Worm (Caenorhabditis elegans): Measurements from ENCODE around the gene H42K12.3.

Gene H42K12.3

DNA sequence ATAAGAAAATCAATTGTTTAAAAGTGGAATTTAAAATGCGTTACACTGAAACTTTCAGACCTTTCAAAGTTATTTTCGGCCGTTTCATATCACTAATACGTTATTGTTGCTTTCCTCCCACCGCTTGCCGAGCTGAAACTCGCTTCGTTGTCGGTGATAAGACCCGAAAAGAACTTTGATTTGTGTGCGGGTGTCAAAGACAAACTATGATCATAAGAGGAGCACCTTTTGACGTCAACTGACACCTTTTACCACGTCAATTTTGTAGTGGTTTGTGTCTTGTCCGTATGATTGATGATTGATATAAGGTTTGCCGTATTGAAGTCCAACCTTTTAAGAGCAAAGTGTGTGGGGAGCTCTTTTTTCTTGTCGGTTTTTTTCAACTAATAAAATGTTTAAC is 25.8 kb downstream of the H42K12.3 start, which contains the start of gene ttr-37 (continued):
- TF ChIP-seq unc-62 (GFP tag; optimal IDR thresholded peaks at IDR 0.05 in 1 of 2) = no peak
- no peak for TF ChIP-seq unc-62 (tag; optimal IDR thresholded peaks at IDR 0.05)
- TF ChIP-seq mep-1 (tag; optimal IDR thresholded peaks at IDR 0.05) = peak; percentile 45
- TF ChIP-seq hlh-11 (tag; optimal IDR thresholded peaks at IDR 0.05) = peak; percentile 91
- no peak for TF ChIP-seq duxl-1 (tag; optimal IDR thresholded peaks at IDR 0.05; ENCODE audit: poor library complexity)
- peak; percentile 65 for TF ChIP-seq nhr-102 (tag; optimal IDR thresholded peaks at IDR 0.05)
- TF ChIP-seq lin-1 (GFP tag; IDR thresholded peaks at IDR 0.05) = no peak; the same call in 1 of the 2 replicates
- no peak for TF ChIP-seq zag-1 (tag; optimal IDR thresholded peaks at IDR 0.05)
- no peak for TF ChIP-seq D1046.2 (GFP tag; IDR thresholded peaks at IDR 0.05)
- peak; percentile 44; the same call in 1 of the 2 replicates for TF ChIP-seq saeg-2 (GFP tag; IDR thresholded peaks at IDR 0.05)
- no peak for TF ChIP-seq zip-11 (GFP tag; IDR thresholded peaks at IDR 0.05)
- TF ChIP-seq nhr-28 (tag; optimal IDR thresholded peaks at IDR 0.05) = peak; percentile 98
- peak; percentile 49 for TF ChIP-seq nhr-10 (tag; optimal IDR thresholded peaks at IDR 0.05)
- no peak for TF ChIP-seq F26F4.8 (GFP tag; conservative IDR thresholded peaks at IDR 0.05)
- no peak for TF ChIP-seq daf-8 (GFP tag; IDR thresholded peaks at IDR 0.05)
- TF ChIP-seq unc-39 (tag; optimal IDR thresholded peaks at IDR 0.05) = no peak
- no peak for TF ChIP-seq daf-16 (GFP tag; optimal IDR thresholded peaks at IDR 0.05)
- peak; percentile 93 for TF ChIP-seq daf-16 (tag; optimal IDR thresholded peaks at IDR 0.05)
- no peak for TF ChIP-seq ctbp-1 (GFP tag; IDR thresholded peaks at IDR 0.05)
- TF ChIP-seq fkh-10 (GFP tag; optimal IDR thresholded peaks at IDR 0.05) = no peak
- no peak for TF ChIP-seq lir-3 (tag; optimal IDR thresholded peaks at IDR 0.05)
- TF ChIP-seq lin-39 (tag; optimal IDR thresholded peaks at IDR 0.05) = no peak
- TF ChIP-seq nhr-77 (tag; optimal IDR thresholded peaks at IDR 0.05) = peak; percentile 82
- TF ChIP-seq ztf-11 (tag; optimal IDR thresholded peaks at IDR 0.05) = no peak
- no peak for TF ChIP-seq egl-27 (tag; optimal IDR thresholded peaks at IDR 0.05)
- TF ChIP-seq ceh-20 (GFP tag; IDR thresholded peaks at IDR 0.05) = peak; percentile 80
- no peak for TF ChIP-seq F44E2.7 (GFP tag; IDR thresholded peaks at IDR 0.05)
- TF ChIP-seq madf-9 (GFP tag; conservative IDR thresholded peaks at IDR 0.05) = no peak
- no peak for TF ChIP-seq sdz-12 (GFP tag; optimal IDR thresholded peaks at IDR 0.05)

DNA sequence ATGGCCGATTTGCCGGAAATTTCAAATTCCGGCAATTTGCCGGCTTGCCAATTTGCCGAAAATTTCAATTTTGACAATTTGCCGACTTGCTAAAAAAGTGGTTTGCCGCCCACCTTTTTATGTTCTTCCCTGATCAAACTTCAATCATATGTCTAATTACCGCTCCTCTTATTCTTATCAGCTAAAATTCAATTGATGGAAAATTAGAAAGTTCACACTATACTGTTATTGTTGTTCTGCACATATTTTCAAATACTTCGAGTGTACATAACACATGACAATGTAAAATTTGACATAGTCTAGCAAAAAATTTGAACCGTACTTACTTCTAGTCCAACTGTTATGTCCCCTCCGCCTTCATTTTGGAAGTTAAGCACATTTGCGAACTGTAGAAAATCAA is 26.6 kb downstream of the H42K12.3 start:
- TF ChIP-seq nhr-10 (tag; optimal IDR thresholded peaks at IDR 0.05) = no peak
- no peak for TF ChIP-seq daf-16 (GFP tag; optimal IDR thresholded peaks at IDR 0.05)
- peak; percentile 79 for TF ChIP-seq daf-16 (tag; optimal IDR thresholded peaks at IDR 0.05)
- TF ChIP-seq madf-9 (GFP tag; conservative IDR thresholded peaks at IDR 0.05) = no peak
- peak; percentile 0 for TF ChIP-seq pqm-1 (tag; optimal IDR thresholded peaks at IDR 0.05)
- TF ChIP-seq aha-1 (tag) = peak; percentile 15
- peak; percentile 71 for TF ChIP-seq nhr-28 (tag; optimal IDR thresholded peaks at IDR 0.05)
- peak; percentile 20 for TF ChIP-seq nhr-77 (tag; optimal IDR thresholded peaks at IDR 0.05)
- no peak for TF ChIP-seq vab-7 (GFP tag; IDR thresholded peaks at IDR 0.05)
- peak; percentile 60 for TF ChIP-seq dve-1 (tag; optimal IDR thresholded peaks at IDR 0.05; ENCODE audit: insufficient read depth)
- TF ChIP-seq hif-1 (tag; optimal IDR thresholded peaks at IDR 0.05) = peak in 1 of 2 experiments; percentile 91
- peak; percentile 42 for TF ChIP-seq hlh-11 (tag; optimal IDR thresholded peaks at IDR 0.05)
- TF ChIP-seq dmd-6 (GFP tag; IDR thresholded peaks at IDR 0.05) = peak; percentile 56
- TF ChIP-seq lin-1 (GFP tag; IDR thresholded peaks at IDR 0.05) = 0 out of 2 replicates have a peak, but pooled peaks have one; percentile 20
- peak; percentile 47 for TF ChIP-seq hlh-30 (tag; optimal IDR thresholded peaks at IDR 0.05; ENCODE audit: insufficient read depth)

DNA sequence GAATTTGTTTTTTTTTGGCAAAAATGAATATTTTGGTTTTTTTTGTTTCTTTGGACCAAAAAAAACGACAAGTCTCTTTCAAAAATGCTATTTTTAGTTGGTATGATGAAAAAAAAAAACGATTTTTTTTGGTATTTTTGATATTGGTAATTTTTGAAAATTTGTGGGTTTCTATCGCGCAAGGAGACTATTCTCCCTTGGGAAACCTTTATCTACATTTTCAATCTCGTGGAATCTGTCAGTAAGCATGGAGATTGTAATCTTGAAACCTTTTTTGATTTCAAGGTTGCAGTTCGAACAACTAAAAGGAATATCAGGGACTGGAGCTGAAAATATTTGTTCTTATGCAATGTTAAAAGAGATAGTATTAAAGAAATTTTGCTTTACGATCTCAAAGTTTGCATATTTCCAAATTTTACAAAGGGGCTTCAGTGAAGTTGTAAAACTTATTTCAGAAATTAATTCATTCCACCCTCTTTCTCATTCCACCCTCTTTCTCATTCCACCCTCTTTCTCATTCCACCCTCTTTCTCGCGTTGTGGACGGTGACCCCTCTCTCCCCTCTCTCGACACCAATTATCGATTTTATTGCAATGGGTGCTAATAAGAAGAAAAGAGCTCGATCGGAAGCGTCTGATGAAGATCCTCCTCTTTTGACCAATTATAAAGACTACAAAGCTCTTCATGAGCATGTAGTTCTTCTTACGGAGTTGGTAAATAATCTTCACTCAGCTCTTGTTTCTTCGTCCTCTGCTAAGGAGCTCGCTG is 27.9 kb downstream of the H42K12.3 start:
- TF ChIP-seq nhr-25 (tag; optimal IDR thresholded peaks at IDR 0.05; ENCODE audit: borderline replicate concordance, insufficient read depth) = no peak
- TF ChIP-seq mxl-2 (GFP tag; conservative IDR thresholded peaks at IDR 0.05) = no peak
- peak; percentile 51 for TF ChIP-seq mep-1 (tag; optimal IDR thresholded peaks at IDR 0.05)
- TF ChIP-seq mdl-1 (tag; optimal IDR thresholded peaks at IDR 0.05) = no peak
- TF ChIP-seq skn-1 (tag; optimal IDR thresholded peaks at IDR 0.05) = no peak
- no peak for TF ChIP-seq daf-12 (tag; optimal IDR thresholded peaks at IDR 0.05)
- TF ChIP-seq ceh-82 (tag; optimal IDR thresholded peaks at IDR 0.05) = no peak
- TF ChIP-seq nhr-48 (tag; optimal IDR thresholded peaks at IDR 0.05) = no peak
- no peak for TF ChIP-seq tag-97 (GFP tag; IDR thresholded peaks at IDR 0.05)
- TF ChIP-seq nhr-42 (GFP tag; IDR thresholded peaks at IDR 0.05) = 0 out of 2 replicates have a peak, but pooled peaks have one; percentile 28
- TF ChIP-seq rbr-2 (tag; optimal IDR thresholded peaks at IDR 0.05) = peak; percentile 15
- TF ChIP-seq nhr-10 (tag; optimal IDR thresholded peaks at IDR 0.05) = no peak
- TF ChIP-seq nhr-102 (tag; optimal IDR thresholded peaks at IDR 0.05) = peak; percentile 39
- no peak for TF ChIP-seq attf-4 (tag; optimal IDR thresholded peaks at IDR 0.05)
- TF ChIP-seq T20F7.1 (GFP tag; optimal IDR thresholded peaks at IDR 0.05) = no peak
- no peak for TF ChIP-seq fkh-10 (GFP tag; optimal IDR thresholded peaks at IDR 0.05)

All from whole organism, L4 larva.